Fruit fly (Drosophila melanogaster) whole organism, adult: ENCODE data around the gene CG5953.
A peak's percentile ranks its signal among the peaks of the same experiment; 100 is the strongest.

Experiments used
- CG11617 ChIP-seq: fragments of 200-800 bp; sonication (Bioruptor generic); optimal IDR thresholded peaks from 2 replicates; lab custom pipeline; 2017; ENCODE audit warnings: mild to moderate bottlenecking, missing biosample characterization, missing genetic modification reagents, missing genetic modification characterization
- CG12768 ChIP-seq: fragments of 200-800 bp; sonication (Bioruptor generic); optimal IDR thresholded peaks from 2 replicates; lab custom pipeline; 2017; ENCODE audit warnings: missing biosample characterization, missing genetic modification characterization, mild to moderate bottlenecking, moderate library complexity, missing genetic modification reagents
- CG14711 ChIP-seq: fragments of 200-800 bp; sonication (Bioruptor generic); optimal IDR thresholded peaks from 2 replicates; lab custom pipeline; 2018; ENCODE audit warnings: missing biosample characterization, mild to moderate bottlenecking, missing genetic modification characterization, moderate library complexity
- CG1620 ChIP-seq: fragments of 200-800 bp; sonication (Bioruptor generic); optimal IDR thresholded peaks from 2 replicates; lab custom pipeline; 2016; ENCODE audit warnings: missing biosample characterization, missing genetic modification characterization
- CG33017 ChIP-seq: fragments of 200-800 bp; sonication (Bioruptor generic); optimal IDR thresholded peaks from 2 replicates; lab custom pipeline; 2018; ENCODE audit warnings: missing biosample characterization, mild to moderate bottlenecking, missing genetic modification characterization, moderate library complexity
- CG5204 ChIP-seq: fragments of 200-800 bp; sonication (Bioruptor generic); optimal IDR thresholded peaks from 2 replicates; lab custom pipeline; 2016; ENCODE audit warnings: missing biosample characterization, missing genetic modification characterization
- CG7045 ChIP-seq: fragments of 200-800 bp; sonication (Bioruptor generic); optimal IDR thresholded peaks from 2 replicates; lab custom pipeline; 2017; ENCODE audit warnings: missing biosample characterization, mild to moderate bottlenecking, missing genetic modification characterization
- CG7101 ChIP-seq: fragments of 200-800 bp; sonication (Bioruptor generic); optimal IDR thresholded peaks from 2 replicates; lab custom pipeline; 2018; ENCODE audit warnings: missing biosample characterization, mild to moderate bottlenecking, missing genetic modification characterization, moderate library complexity
- Clk ChIP-seq: fragments of 200-800 bp; sonication (Bioruptor generic); optimal IDR thresholded peaks from 2 replicates; lab custom pipeline; 2017; ENCODE audit warnings: missing biosample characterization, missing genetic modification characterization
- Crg-1 ChIP-seq: fragments of 200-800 bp; sonication (Bioruptor generic); optimal IDR thresholded peaks from 2 replicates; lab custom pipeline; 2016; ENCODE audit warnings: missing biosample characterization, missing genetic modification characterization
- Hr96 ChIP-seq: fragments of 200-800 bp; sonication (Bioruptor generic); optimal IDR thresholded peaks from 2 replicates; lab custom pipeline; 2016; ENCODE audit warnings: missing biosample characterization, missing genetic modification characterization
- Mnt ChIP-seq: fragments of 200-800 bp; sonication (Bioruptor generic); optimal IDR thresholded peaks from 2 replicates; lab custom pipeline; 2016; ENCODE audit warnings: missing biosample characterization, mild to moderate bottlenecking, missing genetic modification characterization
- bab1 ChIP-seq: fragments of 200-800 bp; sonication (Bioruptor generic); optimal IDR thresholded peaks from 3 replicates; lab custom pipeline; 2019; ENCODE audit warnings: missing biosample characterization, mild to moderate bottlenecking, missing genetic modification characterization, moderate library complexity
- cic ChIP-seq: fragments of 200-800 bp; sonication (Bioruptor generic); optimal IDR thresholded peaks from 2 replicates; lab custom pipeline; 2017; ENCODE audit warnings: missing biosample characterization, mild to moderate bottlenecking, missing genetic modification characterization, moderate library complexity
- cnc ChIP-seq, 2 experiments: fragments of >200 bp; optimal IDR thresholded peaks; 2 replicates each; lab custom pipeline; 2017
- kay ChIP-seq: fragments of 200-800 bp; sonication (Bioruptor generic); peaks from one replicate; lab custom pipeline; 2016; ENCODE audit warnings: missing biosample characterization, missing genetic modification characterization, borderline replicate concordance
- ovo ChIP-seq: fragments of 200-800 bp; sonication (Bioruptor generic); optimal IDR thresholded peaks from 2 replicates; lab custom pipeline; 2016; ENCODE audit warnings: missing biosample characterization, missing genetic modification characterization
- pad ChIP-seq: fragments of 200-800 bp; sonication (Bioruptor generic); optimal IDR thresholded peaks from 3 replicates; lab custom pipeline; 2017; ENCODE audit warnings: missing biosample characterization, missing genetic modification characterization, mild to moderate bottlenecking, moderate library complexity, missing genetic modification reagents
- tj ChIP-seq: fragments of 200-800 bp; sonication (Bioruptor generic); optimal IDR thresholded peaks from 3 replicates; lab custom pipeline; 2017; ENCODE audit warnings: missing biosample characterization, mild to moderate bottlenecking, missing genetic modification characterization, moderate library complexity
- toe ChIP-seq: fragments of 200-800 bp; sonication (Bioruptor generic); optimal IDR thresholded peaks from 2 replicates; lab custom pipeline; 2016; ENCODE audit warnings: missing biosample characterization, missing genetic modification characterization

The CG5953 gene

dm6 chr2L:16522286-16522646 is 10.4 kb downstream of the CG5953 start:
- TF ChIP-seq tj (GFP tag; lab: Kevin White, UChicago): peak; percentile 80
- peak; percentile 0 for TF ChIP-seq ovo
- no peak for TF ChIP-seq CG5204
- TF ChIP-seq kay: no peak
- TF ChIP-seq cic: peak; percentile 68
- peak; percentile 2 for TF ChIP-seq CG14711 (tag; lab: Kevin White, UChicago)

DNA sequence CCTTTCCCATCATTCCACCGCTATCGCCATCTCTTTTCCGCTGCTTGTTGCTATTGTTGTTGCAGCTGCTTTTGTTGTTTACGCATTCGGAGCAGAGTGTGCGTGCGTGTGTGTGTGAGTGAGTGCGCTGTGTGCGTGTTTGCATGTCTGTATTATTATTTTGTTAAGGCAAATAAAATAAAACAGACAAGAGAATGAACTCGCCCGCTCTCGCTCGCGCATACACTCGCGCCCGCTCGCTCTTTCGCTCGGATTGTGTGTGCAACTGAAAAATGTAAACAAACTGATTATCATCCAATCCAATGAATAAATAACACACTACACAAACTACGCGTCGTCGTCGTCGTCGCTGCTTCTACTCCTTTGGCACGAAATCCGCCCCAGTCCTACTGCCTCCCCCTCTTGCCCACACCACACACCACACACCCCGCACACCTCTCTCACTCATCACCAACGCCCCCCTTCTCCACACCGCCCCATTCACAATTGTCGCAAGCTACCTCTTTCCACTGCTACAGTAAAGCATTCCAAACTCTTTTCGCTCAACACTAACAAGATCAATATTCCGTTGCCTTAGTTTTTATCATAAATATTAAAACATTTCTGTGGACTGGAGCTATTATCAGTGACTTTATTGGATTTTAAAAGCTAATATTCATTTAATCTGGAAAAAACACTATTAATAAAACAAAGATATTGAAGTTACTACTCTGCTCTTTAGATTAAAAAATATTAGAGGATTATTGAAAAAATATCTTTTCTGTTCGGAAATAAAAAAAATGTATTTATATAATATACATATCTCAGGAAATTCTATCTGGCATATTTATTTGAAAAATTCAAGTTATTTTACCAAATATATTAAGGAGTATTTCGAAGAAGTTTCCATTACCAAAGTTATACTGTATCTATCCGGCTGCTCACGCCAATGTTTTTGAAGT is 11.1 kb downstream of the CG5953 start:
- TF ChIP-seq bab1 (no peak), CG1620 (GFP tag; lab: Kevin White, UChicago) (peak; percentile 33), CG33017 (tag; lab: Kevin White, UChicago) (peak; percentile 51), Mnt (GFP tag; lab: Kevin White, UChicago) (peak; percentile 64), CG7101 (tag; lab: Kevin White, UChicago) (peak; percentile 73), kay (peak; percentile 96), cic (peak; percentile 98), tj (GFP tag; lab: Kevin White, UChicago) (no peak), CG5204 (peak; percentile 2), CG12768 (GFP tag; lab: Kevin White, UChicago) (peak; percentile 83), pad (GFP tag; lab: Kevin White, UChicago) (peak; percentile 48), CG7045 (GFP tag; lab: Kevin White, UChicago) (no peak), CG11617 (GFP tag; lab: Kevin White, UChicago) (peak; percentile 57), Crg-1 (GFP tag; lab: Kevin White, UChicago) (peak; percentile 48), CG14711 (tag; lab: Kevin White, UChicago) (peak; percentile 15), cnc (optimal IDR thresholded peaks at IDR 0.05; lab: Kevin White, UChicago) (no peak), Clk (peak; percentile 41), ovo (peak; percentile 78)

- TF ChIP-seq toe (GFP tag; lab: Kevin White, UChicago) (no peak), CG12768 (GFP tag; lab: Kevin White, UChicago) (no peak), kay (no peak), ovo (no peak), tj (GFP tag; lab: Kevin White, UChicago) (peak; percentile 80), CG14711 (tag; lab: Kevin White, UChicago) (no peak), CG1620 (GFP tag; lab: Kevin White, UChicago) (no peak), bab1 (no peak), pad (GFP tag; lab: Kevin White, UChicago) (peak; percentile 33)
Measured at dm6 chr2L:16520475-16521344, 12.0 kb downstream of the CG5953 start.

DNA sequence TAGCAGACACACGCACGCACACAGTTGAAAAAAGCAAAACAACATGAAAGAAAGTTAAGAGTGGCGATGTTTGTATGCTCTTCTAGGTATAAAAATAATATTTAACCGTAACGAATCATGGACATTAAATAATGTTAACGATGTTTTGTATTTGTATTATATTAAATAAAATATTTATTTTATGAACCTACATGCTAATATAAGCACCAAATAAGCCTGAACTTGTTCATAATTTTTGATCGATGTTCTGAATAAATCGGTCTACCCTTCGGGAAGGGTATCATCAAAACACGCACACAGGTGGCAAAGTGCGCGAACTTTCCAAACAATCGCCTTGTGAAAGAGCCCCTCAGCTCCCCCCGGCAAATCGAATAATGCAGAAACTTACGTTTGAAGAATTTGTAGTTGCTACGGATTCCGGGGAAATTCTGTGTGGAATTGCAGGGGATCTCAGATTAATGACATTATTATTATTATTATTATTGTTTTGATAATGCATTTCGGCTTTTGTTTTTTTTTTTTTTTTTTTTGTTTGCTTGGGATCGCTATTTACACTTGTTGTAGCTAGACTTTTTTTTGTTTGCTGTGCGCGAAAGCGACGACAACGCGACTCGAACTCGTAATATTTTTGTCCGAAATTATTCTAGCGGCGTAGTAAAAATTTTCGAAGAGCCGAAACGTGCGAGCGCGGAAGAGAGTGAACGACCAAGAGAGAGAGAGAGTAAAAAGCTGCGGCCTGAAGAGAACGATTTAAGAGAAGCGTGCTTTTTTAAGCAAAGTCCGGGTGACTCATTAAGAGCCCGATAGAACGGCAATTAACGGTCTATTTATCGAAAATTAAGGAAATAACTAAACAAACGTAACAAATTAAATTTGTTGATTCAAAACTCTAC is 12.8 kb downstream of the CG5953 start:
- TF ChIP-seq CG14711 (tag; lab: Kevin White, UChicago): peak; percentile 5
- TF ChIP-seq CG7101 (tag; lab: Kevin White, UChicago): peak; percentile 9
- TF ChIP-seq CG12768 (GFP tag; lab: Kevin White, UChicago): peak; percentile 10
- peak; percentile 23 for TF ChIP-seq toe (GFP tag; lab: Kevin White, UChicago)
- TF ChIP-seq bab1: no peak
- peak; percentile 4 for TF ChIP-seq CG5204
- TF ChIP-seq ovo: no peak
- peak; percentile 15 for TF ChIP-seq Mnt (GFP tag; lab: Kevin White, UChicago)
- TF ChIP-seq kay: peak; percentile 68
- peak; percentile 28 for TF ChIP-seq cic
- TF ChIP-seq Hr96: no peak
- no peak for TF ChIP-seq tj (GFP tag; lab: Kevin White, UChicago)
- no peak for TF ChIP-seq cnc (optimal IDR thresholded peaks at IDR 0.05; lab: Kevin White, UChicago)
- peak; percentile 5 for TF ChIP-seq CG7045 (GFP tag; lab: Kevin White, UChicago)
- TF ChIP-seq CG33017 (tag; lab: Kevin White, UChicago): peak; percentile 3
- TF ChIP-seq Crg-1 (GFP tag; lab: Kevin White, UChicago): peak; percentile 48
- no peak for TF ChIP-seq CG11617 (GFP tag; lab: Kevin White, UChicago)
- no peak for TF ChIP-seq CG1620 (GFP tag; lab: Kevin White, UChicago)
- no peak for TF ChIP-seq pad (GFP tag; lab: Kevin White, UChicago)
- TF ChIP-seq Clk: no peak

dm6 chr2L:16511277-16511678 is 21.4 kb downstream of the CG5953 start:
- TF ChIP-seq cnc (optimal IDR thresholded peaks at IDR 0.05; lab: Kevin White, UChicago) (peak in 1 of 2 experiments; percentile 22), bab1 (no peak), toe (GFP tag; lab: Kevin White, UChicago) (no peak), Hr96 (no peak), pad (GFP tag; lab: Kevin White, UChicago) (no peak), kay (peak; percentile 76), CG11617 (GFP tag; lab: Kevin White, UChicago) (no peak), Crg-1 (GFP tag; lab: Kevin White, UChicago) (no peak), CG1620 (GFP tag; lab: Kevin White, UChicago) (no peak), tj (GFP tag; lab: Kevin White, UChicago) (no peak), CG14711 (tag; lab: Kevin White, UChicago) (no peak), ovo (no peak), Mnt (GFP tag; lab: Kevin White, UChicago) (no peak), CG5204 (no peak), CG33017 (tag; lab: Kevin White, UChicago) (no peak), CG7101 (tag; lab: Kevin White, UChicago) (no peak), Clk (no peak), CG12768 (GFP tag; lab: Kevin White, UChicago) (peak; percentile 63), cic (peak; percentile 69), CG7045 (GFP tag; lab: Kevin White, UChicago) (no peak)
